Worm (Caenorhabditis elegans) whole organism, young adult: ENCODE data around the gene hlh-11.
A peak's percentile ranks its signal among the peaks of the same experiment; 100 is the strongest.

Experiments
- F23B12.7 ChIP-seq: sonication (generic microtip); optimal IDR thresholded peaks from 2 replicates; lab custom pipeline; 2017; ENCODE audit warnings: missing genetic modification characterization, mild to moderate bottlenecking, missing compliant biosample characterization, antibody characterized with exemption, moderate library complexity; ENCODE audit not compliant: insufficient read depth
- F57A8.1 ChIP-seq: fragments of 200-800 bp; sonication (Bioruptor generic); optimal IDR thresholded peaks from 2 replicates; lab custom pipeline; 2018; ENCODE audit warnings: mild to moderate bottlenecking, missing genetic modification characterization, moderate library complexity, missing compliant biosample characterization
- K11D2.4 ChIP-seq: fragments of 200-800 bp; sonication (Bioruptor generic); IDR thresholded peaks from 2 replicates; pipeline ENCODE4 v1.3.6; 2022; ENCODE audit warnings: missing genetic modification reagents, missing genetic modification characterization, missing compliant biosample characterization
- T26A5.8 ChIP-seq: sonication (generic microtip); optimal IDR thresholded peaks from 2 replicates; lab custom pipeline; 2016; ENCODE audit warnings: missing genetic modification characterization, missing compliant biosample characterization
- Y53F4B.3 ChIP-seq: fragments of 200-800 bp; sonication (Bioruptor generic); IDR thresholded peaks from 2 replicates; pipeline ENCODE4 v1.3.6; 2022; ENCODE audit warnings: missing genetic modification reagents, missing genetic modification characterization, missing compliant biosample characterization
- Y53G8AR.9 ChIP-seq: fragments of 200-800 bp; sonication (Bioruptor generic); conservative IDR thresholded peaks from 2 replicates; pipeline ENCODE4 v1.3.6; 2022; ENCODE audit warnings: missing genetic modification reagents, missing genetic modification characterization, missing compliant biosample characterization
- Y56A3A.18 ChIP-seq: fragments of 200-800 bp; sonication (Bioruptor generic); IDR thresholded peaks from 2 replicates; pipeline ENCODE4 v1.3.6; 2022; ENCODE audit warnings: missing genetic modification reagents, missing genetic modification characterization, missing compliant biosample characterization
- Y67H2A.10 ChIP-seq: fragments of 200-800 bp; sonication (Bioruptor generic); conservative IDR thresholded peaks from 2 replicates; pipeline ENCODE4 v1.3.6; 2022; ENCODE audit warnings: missing genetic modification reagents, missing genetic modification characterization, missing compliant biosample characterization
- Y95B8A.8 ChIP-seq: fragments of 200-800 bp; sonication (Bioruptor generic); IDR thresholded peaks from 2 replicates; pipeline ENCODE4 v1.3.6; 2022; ENCODE audit warnings: missing genetic modification reagents, missing genetic modification characterization, missing compliant biosample characterization
- aptf-2 ChIP-seq: fragments of 200-800 bp; sonication (Bioruptor generic); conservative IDR thresholded peaks from 2 replicates; pipeline ENCODE4 v1.3.6; 2022; ENCODE audit warnings: missing genetic modification reagents, missing genetic modification characterization, missing compliant biosample characterization
- atf-7 ChIP-seq: sonication (generic microtip); optimal IDR thresholded peaks from 2 replicates; lab custom pipeline; 2017; ENCODE audit warnings: mild to moderate bottlenecking, missing genetic modification characterization, missing compliant biosample characterization
- cebp-1 ChIP-seq, 2 experiments: fragments of 200-800 bp in 1 of 2; sonication (Bioruptor generic) in 1 of 2; sonication (generic microtip) in 1 of 2; IDR thresholded peaks in 1 of 2; optimal IDR thresholded peaks in 1 of 2; 2 replicates each; pipeline versions ENCODE4 v1.3.6 to Lab custom; 2017 to 2022; ENCODE audit warnings: missing compliant biosample characterization in 2 of 2, missing genetic modification characterization in 2 of 2, mild to moderate bottlenecking in 1 of 2, missing genetic modification reagents in 1 of 2, moderate library complexity in 1 of 2
- ceh-100 ChIP-seq: fragments of 200-800 bp; sonication (Bioruptor generic); IDR thresholded peaks from 2 replicates; pipeline ENCODE4 v1.3.6; 2022; ENCODE audit warnings: missing genetic modification reagents, missing genetic modification characterization, missing compliant biosample characterization
- ceh-91 ChIP-seq: fragments of 200-800 bp; sonication (Bioruptor generic); IDR thresholded peaks from 2 replicates; pipeline ENCODE4 v1.3.6; 2022; ENCODE audit warnings: missing genetic modification reagents, missing genetic modification characterization, missing compliant biosample characterization
- die-1 ChIP-seq: sonication (generic microtip); optimal IDR thresholded peaks from 2 replicates; lab custom pipeline; 2016; ENCODE audit warnings: missing genotype, mild to moderate bottlenecking, missing genetic modification characterization, missing compliant biosample characterization
- dpl-1 ChIP-seq: fragments of 150-350 bp; optimal IDR thresholded peaks from 2 replicates; lab custom pipeline; 2014; ENCODE audit warnings: missing biosample characterization, missing genetic modification reagents, missing genetic modification characterization
- egl-18 ChIP-seq: fragments of 200-800 bp; sonication (Bioruptor generic); IDR thresholded peaks from 2 replicates; pipeline ENCODE4 v1.3.6; 2022; ENCODE audit warnings: missing genetic modification reagents, missing genetic modification characterization, missing compliant biosample characterization
- ets-4 ChIP-seq: fragments of 200-800 bp; sonication (Bioruptor generic); optimal IDR thresholded peaks from 2 replicates; lab custom pipeline; 2018; ENCODE audit warnings: mild to moderate bottlenecking, missing genetic modification characterization, missing compliant biosample characterization
- fkh-3 ChIP-seq: sonication (generic microtip); optimal IDR thresholded peaks from 2 replicates; lab custom pipeline; 2016; ENCODE audit warnings: mild to moderate bottlenecking, missing genetic modification characterization, missing compliant biosample characterization
- hlh-26 ChIP-seq: fragments of 200-800 bp; sonication (Bioruptor generic); conservative IDR thresholded peaks from 2 replicates; pipeline ENCODE4 v1.3.6; 2022; ENCODE audit warnings: missing genetic modification reagents, missing genetic modification characterization, missing compliant biosample characterization
- hrde-1 ChIP-seq: sonication (generic microtip); optimal IDR thresholded peaks from 2 replicates; lab custom pipeline; 2016; ENCODE audit warnings: missing genetic modification characterization, mild to moderate bottlenecking, missing compliant biosample characterization, moderate library complexity, missing genotype, missing genetic modification reagents, borderline replicate concordance
- hsf-1 ChIP-seq: fragments of 200-800 bp; sonication (Bioruptor generic); IDR thresholded peaks from 2 replicates; pipeline ENCODE4 v1.3.6; 2022; ENCODE audit warnings: missing genetic modification reagents, missing genetic modification characterization, missing compliant biosample characterization
- let-526 ChIP-seq: fragments of 200-800 bp; sonication (Bioruptor generic); IDR thresholded peaks from 2 replicates; pipeline ENCODE4 v1.3.6; 2022; ENCODE audit warnings: missing genetic modification reagents, missing genetic modification characterization, missing compliant biosample characterization
- lin-35 ChIP-seq, 3 experiments: fragments of 150-350 bp in 2 of 3; sonication (generic microtip) in 1 of 3; optimal IDR thresholded peaks; 2 replicates each; lab custom pipeline; 2014 to 2018; ENCODE audit warnings: missing biosample characterization in 3 of 3, missing genetic modification characterization in 3 of 3, missing genetic modification reagents in 3 of 3
- madf-10 ChIP-seq: sonication (generic microtip); optimal IDR thresholded peaks from 2 replicates; lab custom pipeline; 2016; ENCODE audit warnings: mild to moderate bottlenecking, missing genetic modification characterization, missing compliant biosample characterization
- madf-3 ChIP-seq: fragments of 200-800 bp; sonication (Bioruptor generic); IDR thresholded peaks from 2 replicates; pipeline ENCODE4 v1.3.6; 2022; ENCODE audit warnings: missing genetic modification reagents, missing genetic modification characterization, missing compliant biosample characterization
- madf-6 ChIP-seq: fragments of 200-800 bp; sonication (Bioruptor generic); IDR thresholded peaks from 2 replicates; pipeline ENCODE4 v1.3.6; 2022; ENCODE audit warnings: missing genetic modification reagents, missing genetic modification characterization, missing compliant biosample characterization
- madf-8 ChIP-seq: fragments of 200-800 bp; sonication (Bioruptor generic); conservative IDR thresholded peaks from 2 replicates; pipeline ENCODE4 v1.3.6; 2022; ENCODE audit warnings: missing genetic modification reagents, missing genetic modification characterization, missing compliant biosample characterization
- mel-28 ChIP-seq: sonication (generic microtip); optimal IDR thresholded peaks from 2 replicates; lab custom pipeline; 2016; ENCODE audit warnings: borderline replicate concordance, mild to moderate bottlenecking, missing genetic modification characterization, missing compliant biosample characterization
- mes-4 ChIP-seq: sonication (generic microtip); optimal IDR thresholded peaks from 2 replicates; lab custom pipeline; 2016; ENCODE audit warnings: missing genotype, missing genetic modification characterization, missing compliant biosample characterization
- nfya-1 ChIP-seq: sonication (generic microtip); optimal IDR thresholded peaks from 2 replicates; lab custom pipeline; 2017; ENCODE audit warnings: antibody characterized with exemption, missing compliant biosample characterization, missing genetic modification characterization, borderline replicate concordance; ENCODE audit not compliant: insufficient read depth
- nfya-2 ChIP-seq: fragments of 200-800 bp; sonication (Bioruptor generic); IDR thresholded peaks from 2 replicates; pipeline ENCODE4 v1.3.6; 2022; ENCODE audit warnings: missing genetic modification reagents, missing genetic modification characterization, missing compliant biosample characterization
- nfyb-1 ChIP-seq: fragments of 200-800 bp; sonication (Bioruptor generic); IDR thresholded peaks from 2 replicates; pipeline ENCODE4 v1.3.6; 2022; ENCODE audit warnings: missing genetic modification reagents, missing genetic modification characterization, missing compliant biosample characterization
- pbrm-1 ChIP-seq: fragments of 200-800 bp; sonication (Bioruptor generic); IDR thresholded peaks from 2 replicates; pipeline ENCODE4 v1.3.6; 2022; ENCODE audit warnings: missing genetic modification reagents, missing genetic modification characterization, missing compliant biosample characterization
- rcor-1 ChIP-seq: fragments of 200-800 bp; sonication (Bioruptor generic); IDR thresholded peaks from 2 replicates; pipeline ENCODE4 v1.3.6; 2022; ENCODE audit warnings: missing genetic modification reagents, missing genetic modification characterization, missing compliant biosample characterization
- rec-8 ChIP-seq, 2 experiments: sonication (generic microtip); optimal IDR thresholded peaks; 2 replicates each; lab custom pipeline; 2016; ENCODE audit warnings: mild to moderate bottlenecking in 2 of 2, missing genetic modification characterization in 2 of 2, missing genetic modification reagents in 2 of 2, missing genotype in 2 of 2, missing biosample characterization in 1 of 2, missing compliant biosample characterization in 1 of 2, moderate library complexity in 1 of 2
- snpc-1.1 ChIP-seq: sonication (generic microtip); optimal IDR thresholded peaks from 2 replicates; lab custom pipeline; 2017; ENCODE audit warnings: missing genetic modification characterization, mild to moderate bottlenecking, missing compliant biosample characterization, antibody characterized with exemption, moderate library complexity, missing genotype, missing genetic modification reagents; ENCODE audit not compliant: insufficient read depth
- snpc-1.3 ChIP-seq: sonication (generic microtip); optimal IDR thresholded peaks from 2 replicates; lab custom pipeline; 2017; ENCODE audit warnings: missing genetic modification characterization, mild to moderate bottlenecking, missing compliant biosample characterization, antibody characterized with exemption, moderate library complexity, missing genotype, missing genetic modification reagents; ENCODE audit not compliant: insufficient read depth
- snpc-4 ChIP-seq, 5 experiments: fragments of 150-350 bp in 1 of 5; sonication (generic microtip) in 4 of 5; optimal IDR thresholded peaks; 2 replicates each; lab custom pipeline; 2014 to 2018; ENCODE audit warnings: missing genetic modification characterization in 5 of 5, missing biosample characterization in 3 of 5, antibody characterized with exemption in 2 of 5, mild to moderate bottlenecking in 2 of 5, missing compliant biosample characterization in 2 of 5, missing genotype in 2 of 5, moderate library complexity in 2 of 5, missing genetic modification reagents in 1 of 5
- tlf-1 ChIP-seq: fragments of 200-800 bp; sonication (Bioruptor generic); optimal IDR thresholded peaks from 2 replicates; lab custom pipeline; 2018; ENCODE audit warnings: mild to moderate bottlenecking, missing genetic modification characterization, missing compliant biosample characterization
- unc-130 ChIP-seq: sonication (generic microtip); optimal IDR thresholded peaks from 2 replicates; lab custom pipeline; 2016; ENCODE audit warnings: missing genetic modification reagents, missing genetic modification characterization, missing compliant biosample characterization
- unc-62 ChIP-seq: fragments of 150-350 bp; optimal IDR thresholded peaks from 2 replicates; lab custom pipeline; 2014; ENCODE audit warnings: missing biosample characterization, missing genetic modification reagents, missing genetic modification characterization
- ztf-18 ChIP-seq: sonication (generic microtip); optimal IDR thresholded peaks from 2 replicates; lab custom pipeline; 2016; ENCODE audit warnings: missing genotype, mild to moderate bottlenecking, missing genetic modification characterization, missing compliant biosample characterization
- ztf-28 ChIP-seq: fragments of 200-800 bp; sonication (Bioruptor generic); IDR thresholded peaks from 2 replicates; pipeline ENCODE4 v1.3.6; 2022; ENCODE audit warnings: missing genetic modification reagents, missing genetic modification characterization, missing compliant biosample characterization
- ztf-6 ChIP-seq: fragments of 200-800 bp; sonication (Bioruptor generic); IDR thresholded peaks from 2 replicates; pipeline ENCODE4 v1.3.6; 2022; ENCODE audit warnings: missing genetic modification reagents, missing genetic modification characterization, missing compliant biosample characterization

The hlh-11 gene

ce11 chrIII:9616933-9617332 is 2.6 kb upstream of the hlh-11 start (continued):
- peak; percentile 42 for TF ChIP-seq F23B12.7 (tag; lab: Kevin White, UChicago)
- TF ChIP-seq fkh-3 (tag; lab: Kevin White, UChicago) = no peak
- peak; percentile 94 for TF ChIP-seq ztf-28 (GFP tag; lab: Robert Waterston, UW)
- no peak for TF ChIP-seq F57A8.1 (GFP tag; lab: Kevin White, UChicago)
- no peak for TF ChIP-seq let-526
- peak; percentile 87; the same call in 1 of the 2 replicates for TF ChIP-seq nfya-2
- TF ChIP-seq ceh-91 (GFP tag; lab: Robert Waterston, UW) = peak; percentile 100
- no peak for TF ChIP-seq nfya-1 (tag; lab: Kevin White, UChicago)
- TF ChIP-seq hsf-1 (GFP tag; lab: Robert Waterston, UW) = peak; percentile 100
- peak; percentile 3 for TF ChIP-seq T26A5.8 (tag; lab: Kevin White, UChicago)
- TF ChIP-seq ceh-100 (GFP tag; lab: Robert Waterston, UW) = peak; percentile 85
- TF ChIP-seq rec-8 (tag; optimal IDR thresholded peaks at IDR 0.05; lab: Kevin White, UChicago) = peak in 1 of 2 experiments; percentile 17
- peak; percentile 100 for TF ChIP-seq madf-8 (GFP tag; lab: Robert Waterston, UW)
- TF ChIP-seq Y53G8AR.9 = peak; percentile 98
- TF ChIP-seq madf-10 = no peak
- TF ChIP-seq aptf-2 (GFP tag; lab: Robert Waterston, UW) = peak; percentile 68; the same call in 1 of the 2 replicates
- TF ChIP-seq hlh-26 = no peak
- peak; percentile 16 for TF ChIP-seq die-1 (tag; lab: Kevin White, UChicago)
- 0 out of 2 replicates have a peak, but pooled peaks have one; percentile 21 for TF ChIP-seq K11D2.4 (GFP tag; lab: Robert Waterston, UW)
- peak; percentile 81; the same call in 1 of the 2 replicates for TF ChIP-seq Y67H2A.10 (GFP tag; lab: Robert Waterston, UW)
- TF ChIP-seq egl-18 = 0 out of 2 replicates have a peak, but pooled peaks have one; percentile 49
- TF ChIP-seq hrde-1 (tag; lab: Kevin White, UChicago) = peak; percentile 91
- TF ChIP-seq snpc-1.1 (tag; lab: Kevin White, UChicago) = peak; percentile 83
- 0 out of 2 replicates have a peak, but pooled peaks have one; percentile 7 for TF ChIP-seq ztf-6 (GFP tag; lab: Robert Waterston, UW)
- TF ChIP-seq madf-3 = peak; percentile 97
- TF ChIP-seq snpc-4 (GFP tag; optimal IDR thresholded peaks at IDR 0.05; lab: Kevin White, UChicago) = peak; percentile 52
- TF ChIP-seq snpc-4 (tag; optimal IDR thresholded peaks at IDR 0.05; lab: Kevin White, UChicago) = peak; percentile 54 to 86 (median 70)
- peak; percentile 99 for TF ChIP-seq ztf-18 (tag; lab: Kevin White, UChicago)
- no peak for TF ChIP-seq atf-7 (tag; lab: Kevin White, UChicago)
- no peak for TF ChIP-seq cebp-1 (GFP tag; IDR thresholded peaks at IDR 0.05; lab: Robert Waterston, UW)
- TF ChIP-seq cebp-1 (tag; optimal IDR thresholded peaks at IDR 0.05; lab: Kevin White, UChicago) = peak; percentile 33
- peak; percentile 57 for TF ChIP-seq mes-4 (tag; lab: Kevin White, UChicago)
- TF ChIP-seq tlf-1 (GFP tag; lab: Kevin White, UChicago) = peak; percentile 98
- TF ChIP-seq rcor-1 (GFP tag; lab: Robert Waterston, UW) = peak; percentile 97
- TF ChIP-seq pbrm-1 (GFP tag; lab: Robert Waterston, UW) = peak; percentile 94
- TF ChIP-seq ets-4 (GFP tag; lab: Kevin White, UChicago) = no peak
- peak; percentile 96 for TF ChIP-seq snpc-1.3 (tag; lab: Kevin White, UChicago)
- no peak for TF ChIP-seq mel-28 (tag; lab: Kevin White, UChicago)
- TF ChIP-seq Y53F4B.3 (GFP tag; lab: Robert Waterston, UW) = peak; percentile 73
- 0 out of 2 replicates have a peak, but pooled peaks have one; percentile 45 for TF ChIP-seq Y56A3A.18 (GFP tag; lab: Robert Waterston, UW)
- peak; percentile 100 for TF ChIP-seq madf-6 (GFP tag; lab: Robert Waterston, UW)
- TF ChIP-seq lin-35 (GFP tag; optimal IDR thresholded peaks at IDR 0.05; lab: Kevin White, UChicago) = peak; percentile 56 to 92 (median 88)
- peak; percentile 87; the same call in 1 of the 2 replicates for TF ChIP-seq nfyb-1 (GFP tag; lab: Robert Waterston, UW)
- TF ChIP-seq unc-62 (GFP tag; lab: Kevin White, UChicago) = no peak
- peak; percentile 99 for TF ChIP-seq dpl-1 (GFP tag; lab: Kevin White, UChicago)
- peak; percentile 95 for TF ChIP-seq unc-130 (GFP tag; lab: Kevin White, UChicago)
- TF ChIP-seq Y95B8A.8 = peak; percentile 99
